Fruit fly (Drosophila melanogaster): Measurements from ENCODE around the gene Ugt302E1.

Gene Ugt302E1

DNA sequence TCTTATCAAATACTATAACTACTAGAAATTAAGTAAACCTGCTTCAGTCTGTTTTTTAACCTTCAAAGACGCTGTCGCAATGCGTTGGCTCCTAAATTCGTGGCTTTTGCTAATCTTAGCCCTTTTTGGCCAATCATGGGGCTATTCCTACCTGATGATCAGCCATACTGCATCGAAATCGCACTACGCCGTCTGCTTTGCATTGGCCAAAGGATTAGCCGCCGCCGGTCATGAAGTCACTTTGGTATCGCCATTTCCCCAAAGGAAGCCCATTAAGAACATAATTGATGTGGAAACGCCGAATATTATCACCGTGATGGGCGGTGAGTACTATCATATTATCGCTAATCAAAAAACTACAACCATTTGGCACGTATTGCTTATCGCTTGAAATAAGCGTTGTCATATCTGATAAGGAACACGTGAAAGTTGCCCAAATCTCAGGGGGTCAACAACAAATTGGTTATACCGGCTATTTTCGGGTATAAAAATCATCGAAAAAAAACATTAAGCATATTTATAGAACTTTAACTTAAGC, at the start of gene Ugt302E1:
Gene Ugt302E1 (plus strand): TSS at position 51 of the 538 bp plus-strand sequence.
- TF ChIP-seq Jra (GFP tag; optimal IDR thresholded peaks at IDR 0.05) (no peak), pan (optimal IDR thresholded peaks at IDR 0.05) (no peak)

DNA sequence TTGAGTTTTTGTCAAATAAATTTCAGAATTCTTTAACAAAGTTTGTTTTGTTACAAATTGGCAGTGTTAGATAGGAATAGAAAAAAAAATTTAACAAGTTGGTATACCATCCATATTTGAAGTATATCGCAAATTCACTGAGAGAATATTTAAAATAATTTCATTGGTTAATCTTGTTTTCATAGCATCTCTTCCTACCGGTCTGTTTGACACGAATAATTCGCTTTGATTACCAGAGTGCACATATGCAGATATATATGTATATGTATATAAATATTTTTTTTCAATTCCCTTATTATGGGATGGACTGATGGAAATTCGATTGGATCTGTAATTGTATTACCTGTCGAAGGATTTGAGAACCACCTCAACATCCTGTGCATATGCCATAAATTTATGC, 38.8 kb upstream of the Ugt302E1 start, which contains the start of gene SdhCL:
Gene SdhCL (minus strand): TSS at position 101 of the 400 bp plus-strand sequence.
- TF ChIP-seq CG32264 (GFP tag; optimal IDR thresholded peaks at IDR 0.05), result no peak
- TF ChIP-seq pan (optimal IDR thresholded peaks at IDR 0.05), result no peak
- no peak for TF ChIP-seq Rel (GFP tag; optimal IDR thresholded peaks at IDR 0.05)
- no peak for TF ChIP-seq Rel (tag; optimal IDR thresholded peaks at IDR 0.05)
- no peak for TF ChIP-seq HLH106 (tag; optimal IDR thresholded peaks at IDR 0.05)
- no peak for TF ChIP-seq dmrt93B (GFP tag; optimal IDR thresholded peaks at IDR 0.05)
- no peak for TF ChIP-seq fru (GFP tag; optimal IDR thresholded peaks at IDR 0.05)
- no peak for TF ChIP-seq lola (GFP tag; optimal IDR thresholded peaks at IDR 0.05)
- no peak for TF ChIP-seq psq (GFP tag; optimal IDR thresholded peaks at IDR 0.05)
- no peak for TF ChIP-seq N (GFP tag; optimal IDR thresholded peaks at IDR 0.05)
- TF ChIP-seq Hnf4 (GFP tag; optimal IDR thresholded peaks at IDR 0.05), result no peak
- no peak for TF ChIP-seq CrebA (GFP tag; optimal IDR thresholded peaks at IDR 0.05; ENCODE audit: borderline replicate concordance)
- TF ChIP-seq Mio (GFP tag; optimal IDR thresholded peaks at IDR 0.05), result no peak
- no peak for TF ChIP-seq jim (GFP tag; optimal IDR thresholded peaks at IDR 0.05)
- TF ChIP-seq h (GFP tag; optimal IDR thresholded peaks at IDR 0.05), result no peak
- no peak for TF ChIP-seq CG9705 (GFP tag; optimal IDR thresholded peaks at IDR 0.05)
- TF ChIP-seq Sp1 (GFP tag; optimal IDR thresholded peaks at IDR 0.05), result no peak
- TF ChIP-seq sage (GFP tag; optimal IDR thresholded peaks at IDR 0.05), result no peak
- no peak for TF ChIP-seq tai (GFP tag; optimal IDR thresholded peaks at IDR 0.05)
- TF ChIP-seq brk (GFP tag; optimal IDR thresholded peaks at IDR 0.05), result no peak

DNA sequence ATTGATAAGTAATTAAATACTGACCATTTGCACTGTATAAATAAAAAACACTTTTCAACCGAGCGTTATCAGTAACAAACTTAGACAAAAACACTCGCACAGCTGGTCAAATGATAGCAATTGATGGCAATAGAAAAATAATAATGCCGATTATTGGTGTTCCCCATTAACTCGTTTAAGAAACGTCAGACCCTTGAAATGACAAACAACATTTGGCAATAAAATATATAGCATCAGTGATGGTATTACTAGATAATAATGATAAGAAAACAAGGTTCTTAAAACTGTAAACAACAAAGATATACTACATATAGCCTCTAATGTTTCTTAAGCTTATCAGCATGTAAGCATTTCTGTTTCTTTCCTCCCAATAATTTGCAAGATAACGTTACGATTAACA, 28.0 kb upstream of the Ugt302E1 start:
- TF ChIP-seq fru (GFP tag; optimal IDR thresholded peaks at IDR 0.05), result peak; percentile 63
- TF ChIP-seq Vsx2 (GFP tag; optimal IDR thresholded peaks at IDR 0.05; ENCODE audit: partially characterized antibody), result no peak
- TF ChIP-seq dsf (GFP tag; optimal IDR thresholded peaks at IDR 0.05; ENCODE audit: borderline replicate concordance), result no peak
- no peak for TF ChIP-seq Rel (GFP tag; optimal IDR thresholded peaks at IDR 0.05)
- peak; percentile 68 for TF ChIP-seq Rel (tag; optimal IDR thresholded peaks at IDR 0.05)
- no peak for TF ChIP-seq CG32264 (GFP tag; optimal IDR thresholded peaks at IDR 0.05)
- TF ChIP-seq lola (GFP tag; optimal IDR thresholded peaks at IDR 0.05), result no peak

DNA sequence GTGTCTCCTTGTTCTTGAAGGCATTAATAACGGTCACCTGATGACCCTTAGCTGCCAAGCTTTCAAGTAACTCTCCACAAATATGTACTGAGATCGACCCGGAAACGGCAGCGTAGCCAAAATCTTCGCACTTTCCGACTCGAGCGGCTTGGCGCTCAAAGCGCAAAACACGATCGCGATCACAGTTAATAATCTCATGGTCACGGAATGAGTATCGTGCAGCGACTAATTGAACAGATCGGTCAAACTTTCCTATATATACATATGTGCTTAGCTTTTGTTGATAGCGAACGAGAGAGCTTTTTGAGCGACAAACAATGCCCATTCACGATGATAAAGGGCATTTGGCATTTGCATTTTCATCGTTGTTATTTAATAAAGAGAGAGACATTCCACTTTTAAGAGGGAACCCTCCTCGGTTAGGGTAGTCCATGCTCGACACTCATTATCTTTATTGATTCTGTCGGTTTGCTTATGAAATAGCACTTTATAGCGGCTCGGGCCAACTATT, 26.3 kb upstream of the Ugt302E1 start, which contains the start of gene Ugt35C1:
Gene Ugt35C1 (minus strand): TSS at position 213 of the 511 bp plus-strand sequence.
- TF ChIP-seq HLH106 (tag; optimal IDR thresholded peaks at IDR 0.05) (no peak), Abd-B (GFP tag; optimal IDR thresholded peaks at IDR 0.05) (no peak), woc (GFP tag; optimal IDR thresholded peaks at IDR 0.05) (no peak), sage (GFP tag; optimal IDR thresholded peaks at IDR 0.05) (no peak), Rel (GFP tag; optimal IDR thresholded peaks at IDR 0.05) (no peak), Rel (tag; optimal IDR thresholded peaks at IDR 0.05) (no peak), Myc (optimal IDR thresholded peaks at IDR 0.05) (no peak), br (GFP tag; optimal IDR thresholded peaks at IDR 0.05) (no peak), ey (GFP tag; optimal IDR thresholded peaks at IDR 0.05) (no peak), Mio (GFP tag; optimal IDR thresholded peaks at IDR 0.05) (no peak), Jra (GFP tag; optimal IDR thresholded peaks at IDR 0.05) (no peak), CrebA (GFP tag; optimal IDR thresholded peaks at IDR 0.05; ENCODE audit: borderline replicate concordance) (no peak), Sp1 (GFP tag; optimal IDR thresholded peaks at IDR 0.05) (no peak), brk (GFP tag; optimal IDR thresholded peaks at IDR 0.05) (no peak), CG32264 (GFP tag; optimal IDR thresholded peaks at IDR 0.05) (no peak), jim (GFP tag; optimal IDR thresholded peaks at IDR 0.05) (no peak), rgr (GFP tag; optimal IDR thresholded peaks at IDR 0.05) (no peak), psq (GFP tag; optimal IDR thresholded peaks at IDR 0.05) (no peak), foxo (GFP tag; optimal IDR thresholded peaks at IDR 0.05) (no peak), GATAd (GFP tag; optimal IDR thresholded peaks at IDR 0.05) (no peak)

DNA sequence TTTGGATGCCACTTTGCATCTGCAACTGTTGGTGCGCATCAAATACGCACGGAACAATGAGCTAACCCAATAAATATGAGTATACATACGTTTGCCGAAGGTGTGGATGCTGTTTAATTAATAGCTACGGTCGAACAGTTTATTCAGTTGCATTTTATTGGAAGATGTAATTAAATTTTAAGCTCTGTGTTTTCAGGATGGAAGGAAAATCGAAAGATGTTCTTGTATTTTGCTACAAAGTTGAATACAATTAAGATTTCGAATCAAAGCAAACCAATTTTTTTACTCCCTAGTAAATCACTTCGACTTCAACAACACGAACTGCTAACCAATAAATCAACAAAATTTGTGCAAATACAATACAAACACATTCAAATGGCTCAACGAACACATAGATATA, 17.5 kb upstream of the Ugt302E1 start, which contains the start of gene mAcon2:
Gene mAcon2 (plus strand): TSS at position 301 of the 400 bp plus-strand sequence.
- no peak for TF ChIP-seq pan (optimal IDR thresholded peaks at IDR 0.05)
- no peak for TF ChIP-seq Dfd (GFP tag; optimal IDR thresholded peaks at IDR 0.05)
- no peak for TF ChIP-seq HLH106 (tag; optimal IDR thresholded peaks at IDR 0.05)
- TF ChIP-seq psq (GFP tag; optimal IDR thresholded peaks at IDR 0.05), result no peak
- no peak for TF ChIP-seq Vsx2 (GFP tag; optimal IDR thresholded peaks at IDR 0.05; ENCODE audit: partially characterized antibody)
- TF ChIP-seq CrebA (GFP tag; optimal IDR thresholded peaks at IDR 0.05; ENCODE audit: borderline replicate concordance), result no peak
- no peak for TF ChIP-seq dmrt93B (GFP tag; optimal IDR thresholded peaks at IDR 0.05)
- TF ChIP-seq dl (GFP tag; optimal IDR thresholded peaks at IDR 0.05; ENCODE audit: insufficient read depth in 1 of 2, partially characterized antibody in 2 of 2), result no peak
- no peak for TF ChIP-seq jim (GFP tag; optimal IDR thresholded peaks at IDR 0.05)
- TF ChIP-seq Myc (optimal IDR thresholded peaks at IDR 0.05), result no peak
- no peak for TF ChIP-seq Mio (GFP tag; optimal IDR thresholded peaks at IDR 0.05)
- TF ChIP-seq Hnf4 (GFP tag; optimal IDR thresholded peaks at IDR 0.05), result no peak
- TF ChIP-seq dsf (GFP tag; optimal IDR thresholded peaks at IDR 0.05; ENCODE audit: borderline replicate concordance), result no peak
- no peak for TF ChIP-seq usp (GFP tag; optimal IDR thresholded peaks at IDR 0.05)
- no peak for TF ChIP-seq brk (GFP tag; optimal IDR thresholded peaks at IDR 0.05)
- TF ChIP-seq sv (GFP tag; optimal IDR thresholded peaks at IDR 0.05), result no peak
